Worm (Caenorhabditis elegans) whole organism, L4/young adult: ENCODE data around the gene fipr-16.

Experiments
- W03F9.2 ChIP-seq: fragments of 150-350 bp; optimal IDR thresholded peaks from 2 replicates; lab custom pipeline; 2014; ENCODE audit warnings: missing biosample characterization, missing genetic modification characterization
- dao-5 ChIP-seq: sonication (generic microtip); optimal IDR thresholded peaks from 2 replicates; lab custom pipeline; 2016; ENCODE audit warnings: missing genotype, missing genetic modification characterization, moderate library complexity, missing compliant biosample characterization
- him-1 ChIP-seq: sonication (generic microtip); optimal IDR thresholded peaks from 2 replicates; lab custom pipeline; 2016; ENCODE audit warnings: missing genotype, missing genetic modification reagents, missing genetic modification characterization, missing compliant biosample characterization

DNA sequence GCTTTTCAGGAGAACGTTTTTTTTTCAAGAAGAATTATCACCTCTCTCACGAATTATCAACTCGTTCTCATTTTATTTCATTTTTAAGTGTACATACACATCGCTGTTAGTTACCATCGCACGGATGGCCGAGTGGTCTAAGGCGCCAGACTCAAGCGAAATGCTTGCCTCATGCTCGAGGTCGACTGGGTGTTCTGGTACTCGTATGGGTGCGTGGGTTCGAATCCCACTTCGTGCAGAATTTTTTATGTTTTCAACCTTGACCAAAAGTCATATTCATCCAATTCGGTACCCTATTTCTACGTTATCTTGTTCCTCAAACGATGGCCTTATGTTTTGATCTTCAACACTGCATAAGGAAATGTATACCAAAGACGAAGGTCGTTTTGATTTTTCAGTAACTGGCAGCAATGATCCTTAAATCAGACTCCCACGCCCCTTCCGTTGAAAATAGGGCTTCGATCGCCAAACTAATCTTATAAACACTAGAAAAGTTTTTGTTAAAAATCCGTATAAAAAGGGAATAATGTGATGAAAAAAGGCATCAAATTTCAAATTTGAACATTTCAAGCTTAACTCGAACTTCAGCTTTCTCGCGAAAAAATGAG is 48.5 kb upstream of the fipr-16 start, which contains the start of gene fip-1:
- no peak for TF ChIP-seq him-1 (tag; lab: Kevin White, UChicago)
- no peak for TF ChIP-seq dao-5
- TF ChIP-seq W03F9.2 (tag; lab: Kevin White, UChicago), result peak; percentile 65
